Fruit fly (Drosophila melanogaster) whole organism, embryonic: Measurements from ENCODE around the gene CG1494.
A peak's percentile ranks its signal among the peaks of the same experiment; 100 is the strongest.

Source experiments
- Aef1 ChIP-seq: fragments of 200-800 bp; sonication (Bioruptor generic); IDR thresholded peaks from 3 replicates; pipeline ENCODE4 v1.3.6; 2022; ENCODE audit warnings: missing biosample characterization, missing genetic modification characterization
- Atf3 ChIP-seq: fragments of 200-800 bp; sonication (Bioruptor generic); optimal IDR thresholded peaks from 3 replicates; lab custom pipeline; 2016; ENCODE audit warnings: missing biosample characterization, missing genetic modification characterization
- Atf6 ChIP-seq: fragments of 200-800 bp; sonication (Bioruptor generic); IDR thresholded peaks from 2 replicates; pipeline ENCODE4 v1.3.6; 2022; ENCODE audit warnings: missing biosample characterization, missing genetic modification characterization
- Bdp1 ChIP-seq: fragments of 200-800 bp; sonication (Bioruptor generic); optimal IDR thresholded peaks from 3 replicates; lab custom pipeline; 2016; ENCODE audit warnings: missing biosample characterization, missing genetic modification characterization
- CG11560 ChIP-seq: fragments of 200-800 bp; sonication (Bioruptor generic); IDR thresholded peaks from 3 replicates; pipeline ENCODE4 v1.3.6; 2022; ENCODE audit warnings: missing biosample characterization, missing genetic modification characterization
- CG13424 ChIP-seq: fragments of 200-800 bp; sonication (Bioruptor generic); optimal IDR thresholded peaks from 2 replicates; lab custom pipeline; 2019; ENCODE audit warnings: missing biosample characterization, mild to moderate bottlenecking, missing genetic modification characterization, moderate library complexity
- CG17186 ChIP-seq: fragments of 200-800 bp; sonication (Bioruptor generic); optimal IDR thresholded peaks from 3 replicates; lab custom pipeline; 2017; ENCODE audit warnings: missing biosample characterization, missing genetic modification reagents, missing genetic modification characterization
- CG18476 ChIP-seq: fragments of 200-800 bp; sonication (Bioruptor generic); optimal IDR thresholded peaks from 2 replicates; lab custom pipeline; 2016; ENCODE audit warnings: missing biosample characterization, mild to moderate bottlenecking, missing genetic modification characterization
- CG30431 ChIP-seq: fragments of 200-800 bp; sonication (Bioruptor generic); optimal IDR thresholded peaks from 2 replicates; lab custom pipeline; 2017; ENCODE audit warnings: missing biosample characterization, missing genetic modification characterization
- CG31388 ChIP-seq: fragments of 200-800 bp; sonication (Bioruptor generic); optimal IDR thresholded peaks from 2 replicates; lab custom pipeline; 2016; ENCODE audit warnings: missing biosample characterization, missing genetic modification characterization
- CG3163 ChIP-seq: fragments of 200-800 bp; sonication (Bioruptor generic); optimal IDR thresholded peaks from 3 replicates; lab custom pipeline; 2016; ENCODE audit warnings: missing biosample characterization, missing genetic modification characterization
- CG32532 ChIP-seq: fragments of 200-800 bp; sonication (Bioruptor generic); IDR thresholded peaks from 2 replicates; pipeline ENCODE4 v1.3.6; 2022; ENCODE audit warnings: missing biosample characterization, missing genetic modification characterization
- CG4854 ChIP-seq: fragments of 200-800 bp; sonication (Bioruptor generic); optimal IDR thresholded peaks from 2 replicates; lab custom pipeline; 2016; ENCODE audit warnings: missing biosample characterization, missing genetic modification characterization, inconsistent platforms
- CG6254 ChIP-seq: fragments of 200-800 bp; sonication (Bioruptor generic); optimal IDR thresholded peaks from 3 replicates; lab custom pipeline; 2017; ENCODE audit warnings: mild to moderate bottlenecking, missing biosample characterization, missing genetic modification reagents, missing genetic modification characterization
- CG6689 ChIP-seq: fragments of 200-800 bp; sonication (Bioruptor generic); IDR thresholded peaks from 2 replicates; pipeline ENCODE4 v1.3.6; 2022; ENCODE audit warnings: missing biosample characterization, missing genetic modification characterization
- CG7357 ChIP-seq: fragments of 200-800 bp; sonication (Bioruptor generic); IDR thresholded peaks from 3 replicates; pipeline ENCODE4 v1.3.6; 2022; ENCODE audit warnings: missing biosample characterization, missing genetic modification characterization
- CG9437 ChIP-seq: fragments of 200-800 bp; sonication (Bioruptor generic); optimal IDR thresholded peaks from 2 replicates; lab custom pipeline; 2018; ENCODE audit warnings: missing biosample characterization, mild to moderate bottlenecking, missing genetic modification characterization
- CG9797 ChIP-seq: fragments of 200-800 bp; sonication (Bioruptor generic); optimal IDR thresholded peaks from 3 replicates; lab custom pipeline; 2018; ENCODE audit warnings: missing biosample characterization, mild to moderate bottlenecking, missing genetic modification characterization
- CG9932 ChIP-seq: fragments of 200-800 bp; sonication (Bioruptor generic); IDR thresholded peaks from 2 replicates; pipeline ENCODE4 v1.3.6; 2022; ENCODE audit warnings: missing biosample characterization, missing genetic modification characterization
- Dfd ChIP-seq, 2 experiments: fragments of >200 bp; optimal IDR thresholded peaks; 2 replicates each; lab custom pipeline; 2017; ENCODE audit warnings: missing biosample characterization in 2 of 2, missing genetic modification characterization in 2 of 2
- Dip2 ChIP-seq: fragments of 200-800 bp; sonication (Bioruptor generic); IDR thresholded peaks from 2 replicates; pipeline ENCODE4 v1.3.6; 2022; ENCODE audit warnings: missing biosample characterization, missing genetic modification characterization
- Dll ChIP-seq: fragments of 200-800 bp; sonication (Bioruptor generic); IDR thresholded peaks from 4 replicates; pipeline ENCODE4 v1.3.6; 2022; ENCODE audit warnings: missing biosample characterization, missing genetic modification characterization; ENCODE audit not compliant: partially characterized antibody
- E2f1 ChIP-seq: fragments of 200-800 bp; sonication (Bioruptor generic); IDR thresholded peaks from 2 replicates; pipeline ENCODE4 v1.3.6; 2022; ENCODE audit warnings: missing biosample characterization, missing genetic modification characterization
- Ets65A ChIP-seq: fragments of 200-800 bp; sonication (Bioruptor generic); peaks from one replicate; lab custom pipeline; 2016; ENCODE audit warnings: missing biosample characterization, missing genetic modification characterization
- GATAe ChIP-seq: fragments of 200-800 bp; sonication (Bioruptor generic); conservative IDR thresholded peaks from 2 replicates; pipeline ENCODE4 v1.3.6; 2022; ENCODE audit warnings: missing biosample characterization, missing genetic modification characterization
- Gsc ChIP-seq: fragments of 200-800 bp; sonication (Bioruptor generic); IDR thresholded peaks from 2 replicates; pipeline ENCODE4 v1.3.6; 2022; ENCODE audit warnings: missing biosample characterization, missing genetic modification characterization
- Max ChIP-seq: fragments of 200-800 bp; sonication (Bioruptor generic); optimal IDR thresholded peaks from 2 replicates; lab custom pipeline; 2016; ENCODE audit warnings: missing biosample characterization, mild to moderate bottlenecking, missing genetic modification characterization
- NC2α ChIP-seq: fragments of 200-800 bp; sonication (Bioruptor generic); optimal IDR thresholded peaks from 2 replicates; lab custom pipeline; 2016; ENCODE audit warnings: missing biosample characterization, missing genetic modification characterization
- NC2β ChIP-seq: fragments of 200-800 bp; sonication (Bioruptor generic); optimal IDR thresholded peaks from 2 replicates; lab custom pipeline; 2016; ENCODE audit warnings: missing biosample characterization, missing genetic modification characterization
- Pdp1 ChIP-seq, 2 experiments: fragments of 200-800 bp; sonication (Bioruptor generic); optimal IDR thresholded peaks; 3 replicates each; lab custom pipeline; 2016; ENCODE audit warnings: missing biosample characterization in 2 of 2, missing genetic modification characterization in 2 of 2, mild to moderate bottlenecking in 1 of 2, moderate library complexity in 1 of 2
- Six4 ChIP-seq: fragments of 200-800 bp; sonication (Bioruptor generic); optimal IDR thresholded peaks from 2 replicates; lab custom pipeline; 2016; ENCODE audit warnings: missing biosample characterization, missing genetic modification characterization
- YL-1 ChIP-seq: fragments of 200-800 bp; sonication (Bioruptor generic); optimal IDR thresholded peaks from 3 replicates; lab custom pipeline; 2017; ENCODE audit warnings: missing biosample characterization, mild to moderate bottlenecking, missing genetic modification characterization
- ab ChIP-seq: fragments of 200-800 bp; sonication (Bioruptor generic); optimal IDR thresholded peaks from 2 replicates; lab custom pipeline; 2016; ENCODE audit warnings: missing biosample characterization, missing genetic modification characterization
- aop ChIP-seq: fragments of 200-800 bp; sonication (Bioruptor generic); IDR thresholded peaks from 2 replicates; pipeline ENCODE4 v1.3.6; 2022; ENCODE audit warnings: missing biosample characterization, missing genetic modification characterization
- ara ChIP-seq: fragments of 200-800 bp; sonication (Bioruptor generic); IDR thresholded peaks from 2 replicates; pipeline ENCODE4 v1.3.6; 2022; ENCODE audit warnings: missing biosample characterization, missing genetic modification characterization
- bcd ChIP-seq: fragments of 200-800 bp; sonication (Bioruptor generic); optimal IDR thresholded peaks from 2 replicates; lab custom pipeline; 2017; ENCODE audit warnings: missing biosample characterization, mild to moderate bottlenecking, missing genetic modification characterization
- bowl ChIP-seq: fragments of 200-800 bp; sonication (Bioruptor generic); IDR thresholded peaks from 2 replicates; pipeline ENCODE4 v1.3.6; 2022; ENCODE audit warnings: missing biosample characterization, missing genetic modification characterization
- disco-r ChIP-seq: fragments of 200-800 bp; sonication (Bioruptor generic); optimal IDR thresholded peaks from 2 replicates; lab custom pipeline; 2016; ENCODE audit warnings: missing biosample characterization, missing genetic modification characterization
- emc ChIP-seq: fragments of 200-800 bp; sonication (Bioruptor generic); optimal IDR thresholded peaks from 2 replicates; lab custom pipeline; 2016; ENCODE audit warnings: missing biosample characterization, missing genetic modification characterization
- esg ChIP-seq: fragments of 200-800 bp; sonication (Bioruptor generic); conservative IDR thresholded peaks from 2 replicates; pipeline ENCODE4 v1.3.6; 2022; ENCODE audit warnings: missing biosample characterization, missing genetic modification characterization
- fd3F ChIP-seq: fragments of 200-800 bp; sonication (Bioruptor generic); optimal IDR thresholded peaks from 2 replicates; lab custom pipeline; 2018; ENCODE audit warnings: missing biosample characterization, mild to moderate bottlenecking, missing genetic modification characterization, moderate library complexity
- gcm2 ChIP-seq: fragments of 200-800 bp; sonication (Bioruptor generic); optimal IDR thresholded peaks from 2 replicates; lab custom pipeline; 2016; ENCODE audit warnings: missing biosample characterization, missing genetic modification characterization
- grau ChIP-seq: fragments of 200-800 bp; optimal IDR thresholded peaks from 3 replicates; lab custom pipeline; 2019; ENCODE audit warnings: missing biosample characterization, mild to moderate bottlenecking, missing genetic modification characterization, moderate library complexity
- grn ChIP-seq: fragments of 200-800 bp; sonication (Bioruptor generic); optimal IDR thresholded peaks from 3 replicates; lab custom pipeline; 2017; ENCODE audit warnings: missing biosample characterization, missing genetic modification characterization
- hb ChIP-seq: fragments of 200-800 bp; sonication (Bioruptor generic); IDR thresholded peaks from 3 replicates; pipeline ENCODE4 v1.3.6; 2022; ENCODE audit warnings: missing biosample characterization, missing genetic modification characterization; ENCODE audit not compliant: partially characterized antibody
- nom ChIP-seq: fragments of 200-800 bp; sonication (Bioruptor generic); optimal IDR thresholded peaks from 2 replicates; lab custom pipeline; 2017; ENCODE audit warnings: missing biosample characterization, missing genetic modification characterization, mild to moderate bottlenecking, moderate library complexity, missing genetic modification reagents
- pfk ChIP-seq: fragments of 200-800 bp; sonication (Bioruptor generic); optimal IDR thresholded peaks from 2 replicates; lab custom pipeline; 2018; ENCODE audit warnings: missing biosample characterization, mild to moderate bottlenecking, missing genetic modification characterization, moderate library complexity
- seq ChIP-seq: fragments of 200-800 bp; sonication (Bioruptor generic); IDR thresholded peaks from 2 replicates; pipeline ENCODE4 v1.3.6; 2022; ENCODE audit warnings: missing biosample characterization, missing genetic modification characterization
- sqz ChIP-seq: fragments of 200-800 bp; sonication (Bioruptor generic); optimal IDR thresholded peaks from 3 replicates; lab custom pipeline; 2018; ENCODE audit warnings: missing biosample characterization, mild to moderate bottlenecking, missing genetic modification characterization
- zen2 ChIP-seq: fragments of 200-800 bp; sonication (Bioruptor generic); IDR thresholded peaks from 3 replicates; pipeline ENCODE4 v1.3.6; 2022; ENCODE audit warnings: missing biosample characterization, missing genetic modification characterization; ENCODE audit not compliant: partially characterized antibody
- zfh2 ChIP-seq: fragments of 200-800 bp; sonication (Bioruptor generic); optimal IDR thresholded peaks from 2 replicates; lab custom pipeline; 2016; ENCODE audit warnings: missing biosample characterization, missing genetic modification characterization

CG1494 gene

DNA sequence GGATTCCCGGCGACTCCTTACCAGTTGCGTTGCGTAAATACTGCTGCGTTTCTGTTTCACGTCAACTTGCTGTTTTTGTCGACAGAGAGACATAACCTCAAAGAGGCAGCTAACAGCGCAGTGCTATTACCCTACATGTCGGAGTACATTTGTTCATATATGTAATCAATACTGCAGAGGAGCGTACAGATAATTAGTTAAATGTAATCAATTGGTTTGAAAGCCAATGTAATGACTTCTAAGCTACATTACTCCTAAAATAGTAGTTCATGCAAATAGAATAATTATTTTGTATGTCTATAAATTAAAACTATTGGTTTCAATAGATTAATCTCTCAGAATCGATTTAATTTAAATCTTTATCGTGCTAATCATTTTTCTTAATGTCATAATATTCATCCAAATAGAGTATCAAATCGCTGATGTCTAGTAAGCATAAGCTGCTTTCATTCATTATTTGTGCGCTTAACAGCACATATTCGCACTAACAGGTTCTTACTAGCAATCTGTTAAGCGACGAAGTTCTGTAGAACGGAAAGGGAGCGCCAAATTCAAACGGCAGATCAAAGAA, 34.2 kb downstream of the CG1494 start, which contains the start of the genes SLIRP1 and anox (continued):
- TF ChIP-seq CG4854 (GFP tag; lab: Kevin White, UChicago) (peak; percentile 63), nom (GFP tag; lab: Kevin White, UChicago) (peak; percentile 75), seq (GFP tag; lab: Robert Waterston, UW) (peak; percentile 74), YL-1 (GFP tag; lab: Kevin White, UChicago) (peak; percentile 52), Ets65A (GFP tag; lab: Kevin White, UChicago) (peak; percentile 68), Max (GFP tag; lab: Kevin White, UChicago) (peak; percentile 75), zen2 (no peak), Six4 (GFP tag; lab: Kevin White, UChicago) (peak; percentile 82), CG13424 (tag; lab: Kevin White, UChicago) (peak; percentile 91), CG17186 (GFP tag; lab: Kevin White, UChicago) (peak; percentile 99), Atf6 (GFP tag; lab: Robert Waterston, UW) (peak; percentile 81), Bdp1 (GFP tag; lab: Kevin White, UChicago) (peak; percentile 56), bcd (peak; percentile 90), ab (GFP tag; lab: Kevin White, UChicago) (no peak), E2f1 (GFP tag; lab: Robert Waterston, UW) (peak; percentile 85), NC2α (GFP tag; lab: Kevin White, UChicago) (peak; percentile 69), pfk (GFP tag; lab: Kevin White, UChicago) (peak; percentile 9), Aef1 (GFP tag; lab: Robert Waterston, UW) (peak; percentile 78), Dfd (GFP tag; optimal IDR thresholded peaks at IDR 0.05; lab: Kevin White, UChicago) (no peak), Pdp1 (GFP tag; optimal IDR thresholded peaks at IDR 0.05; lab: Kevin White, UChicago) (peak; percentile 82 to 97), CG30431 (GFP tag; lab: Kevin White, UChicago) (peak; percentile 70), zfh2 (peak; percentile 75), NC2β (GFP tag; lab: Kevin White, UChicago) (peak; percentile 65), ara (GFP tag; lab: Robert Waterston, UW) (0 out of 2 replicates have a peak, but pooled peaks have one; percentile 38), CG7357 (GFP tag; lab: Robert Waterston, UW) (peak; percentile 76), GATAe (GFP tag; lab: Robert Waterston, UW) (peak; percentile 65), CG11560 (tag; lab: Robert Waterston, UW) (0 out of 3 replicates have a peak, but pooled peaks have one; percentile 48), CG18476 (GFP tag; lab: Kevin White, UChicago) (peak; percentile 80), CG6689 (peak; percentile 89), disco-r (peak; percentile 40), esg (GFP tag; lab: Robert Waterston, UW) (peak; percentile 84), CG9932 (GFP tag; lab: Robert Waterston, UW) (peak; percentile 86), grn (GFP tag; lab: Kevin White, UChicago) (peak; percentile 39), fd3F (GFP tag; lab: Kevin White, UChicago) (peak; percentile 78), hb (GFP tag; lab: Robert Waterston, UW) (no peak), CG32532 (GFP tag; lab: Robert Waterston, UW) (peak; percentile 85), sqz (GFP tag; lab: Kevin White, UChicago) (peak; percentile 59), Dll (no peak), Atf3 (GFP tag; lab: Kevin White, UChicago) (peak; percentile 51), Gsc (GFP tag; lab: Robert Waterston, UW) (peak; percentile 44; the same call in 1 of the 2 replicates), bowl (GFP tag; lab: Robert Waterston, UW) (0 out of 2 replicates have a peak, but pooled peaks have one; percentile 8), grau (tag; lab: Kevin White, UChicago) (peak; percentile 93), CG9797 (GFP tag; lab: Kevin White, UChicago) (peak; percentile 14), emc (GFP tag; lab: Kevin White, UChicago) (no peak), aop (GFP tag; lab: Robert Waterston, UW) (no peak), Dip2 (GFP tag; lab: Robert Waterston, UW) (no peak), CG3163 (GFP tag; lab: Kevin White, UChicago) (peak; percentile 39), CG9437 (GFP tag; lab: Kevin White, UChicago) (peak; percentile 97), CG31388 (peak; percentile 47), CG6254 (peak; percentile 58), gcm2 (GFP tag; lab: Kevin White, UChicago) (peak; percentile 11)
